Worm (Caenorhabditis elegans) whole organism, L4 larva: ENCODE results near the gene F29C4.4.

ENCODE experiments used
- Y75B8A.6 ChIP-seq: fragments of 200-800 bp; sonication (Bioruptor generic); IDR thresholded peaks from 2 replicates; pipeline ENCODE4 v1.3.6; 2022; ENCODE audit warnings: missing genetic modification reagents, missing genetic modification characterization, missing compliant biosample characterization
- ceh-20 ChIP-seq: fragments of 200-800 bp; sonication (Bioruptor generic); IDR thresholded peaks from 2 replicates; pipeline ENCODE4 v1.3.6; 2022; ENCODE audit warnings: missing genetic modification reagents, missing genetic modification characterization, missing compliant biosample characterization
- ceh-28 ChIP-seq: fragments of 150-350 bp; optimal IDR thresholded peaks from 2 replicates; lab custom pipeline; 2014; ENCODE audit warnings: missing biosample characterization, missing genetic modification reagents, missing genetic modification characterization
- daf-12 ChIP-seq: fragments of 150-350 bp; optimal IDR thresholded peaks from 2 replicates; lab custom pipeline; 2014; ENCODE audit warnings: missing biosample characterization, missing genetic modification reagents, missing genetic modification characterization
- fos-1 ChIP-seq: fragments of 150-350 bp; optimal IDR thresholded peaks from 2 replicates; lab custom pipeline; 2014; ENCODE audit warnings: missing biosample characterization, missing genetic modification characterization
- pha-4 ChIP-seq, 2 experiments: fragments of 150-350 bp in 1 of 2; fragments of 200-800 bp in 1 of 2; sonication (Bioruptor generic) in 1 of 2; IDR thresholded peaks in 1 of 2; optimal IDR thresholded peaks in 1 of 2; 2 replicates each; pipeline versions ENCODE4 v1.3.6 to Lab custom; 2014 to 2022; ENCODE audit warnings: missing genetic modification characterization in 2 of 2, missing genetic modification reagents in 2 of 2, missing biosample characterization in 1 of 2, missing compliant biosample characterization in 1 of 2
- skn-1 ChIP-seq: fragments of 150-350 bp; optimal IDR thresholded peaks from 2 replicates; lab custom pipeline; 2014; ENCODE audit warnings: missing biosample characterization, missing genetic modification characterization
- unc-62 ChIP-seq, 3 experiments: fragments of 150-350 bp in 1 of 3; sonication (generic microtip); optimal IDR thresholded peaks in 2 of 3; peaks in 1 of 3; 1 replicate in 1 of 3; 2 replicates in 2 of 3; lab custom pipeline; 2014 to 2017; ENCODE audit warnings: missing biosample characterization in 3 of 3, missing genetic modification characterization in 3 of 3, missing genetic modification reagents in 3 of 3, missing genotype in 1 of 3
- zag-1 ChIP-seq: fragments of 150-350 bp; optimal IDR thresholded peaks from 2 replicates; lab custom pipeline; 2014; ENCODE audit warnings: missing biosample characterization, missing genetic modification characterization
- ztf-11 ChIP-seq: fragments of 150-350 bp; optimal IDR thresholded peaks from 2 replicates; lab custom pipeline; 2014; ENCODE audit warnings: missing biosample characterization, missing genetic modification characterization

DNA sequence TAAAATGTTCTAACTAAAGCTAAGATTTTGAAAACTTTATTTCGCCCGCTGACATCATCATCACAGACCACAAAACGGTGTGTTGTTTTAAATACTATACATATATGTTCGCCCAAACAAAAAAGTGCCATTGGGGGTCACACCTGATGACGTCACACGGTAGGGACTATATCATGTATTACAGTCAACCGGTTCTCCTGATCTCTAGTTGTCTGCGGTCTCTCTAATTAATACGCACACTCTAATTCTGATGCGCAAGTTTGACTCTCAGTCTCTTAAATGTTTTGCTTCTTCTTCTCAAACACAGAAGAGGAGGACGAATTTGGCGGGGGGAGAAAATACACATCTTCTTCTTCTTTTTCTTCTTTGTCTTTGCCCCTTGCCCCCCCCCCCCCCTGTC is 8.6 kb upstream of the F29C4.4 start:
- TF ChIP-seq ceh-20 (no peak), pha-4 (GFP tag; IDR thresholded peaks at IDR 0.05; lab: Robert Waterston, UW) (no peak), pha-4 (tag; optimal IDR thresholded peaks at IDR 0.05; lab: Kevin White, UChicago) (no peak), ceh-28 (no peak), ztf-11 (tag; lab: Kevin White, UChicago) (no peak), daf-12 (tag; lab: Kevin White, UChicago) (no peak), unc-62 (GFP tag; optimal IDR thresholded peaks at IDR 0.05 in 1 of 2; lab: Kevin White, UChicago) (peak in 1 of 2 experiments; percentile 85), unc-62 (tag; optimal IDR thresholded peaks at IDR 0.05; lab: Kevin White, UChicago) (no peak), Y75B8A.6 (GFP tag; lab: Robert Waterston, UW) (no peak), skn-1 (tag; lab: Kevin White, UChicago) (no peak), zag-1 (tag; lab: Kevin White, UChicago) (no peak), fos-1 (tag; lab: Kevin White, UChicago) (no peak)
